Fruit fly (Drosophila melanogaster) whole organism, embryonic: ENCODE data around the gene CG11710.

Experiments used
- da ChIP-seq: fragments of 200-800 bp; sonication (Bioruptor generic); optimal IDR thresholded peaks from 2 replicates; lab custom pipeline; 2016; ENCODE audit warnings: missing biosample characterization, missing genetic modification characterization
- insv ChIP-seq, 2 experiments: fragments of 200-800 bp; sonication (Bioruptor generic); optimal IDR thresholded peaks; 3 replicates each; lab custom pipeline; 2016 to 2018; ENCODE audit warnings: missing biosample characterization in 2 of 2, missing genetic modification characterization in 2 of 2
- twi ChIP-seq: fragments of 200-800 bp; optimal IDR thresholded peaks from 2 replicates; lab custom pipeline; 2019; ENCODE audit warnings: missing biosample characterization, mild to moderate bottlenecking, missing genetic modification characterization, moderate library complexity

DNA sequence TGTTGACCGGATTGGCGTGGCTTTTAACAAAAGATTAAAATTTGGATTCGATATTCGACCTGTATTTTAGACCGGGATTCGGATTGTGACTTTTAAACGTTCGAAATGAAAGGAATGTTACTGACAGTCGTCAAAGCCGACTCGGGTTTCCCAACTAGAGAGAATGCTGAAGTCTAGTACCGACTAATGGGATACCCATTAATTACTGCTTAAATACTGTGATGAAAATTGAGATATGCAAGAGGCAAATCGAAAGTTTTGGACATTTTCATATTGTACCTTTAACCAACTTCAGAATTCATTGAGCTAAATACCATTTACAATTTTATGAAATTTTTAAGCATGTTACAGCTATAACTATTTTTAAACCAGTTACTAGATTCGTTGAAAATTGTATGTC lies 15.4 kb downstream of the CG11710 start, which contains the start of gene CG15458:
- TF ChIP-seq twi (tag; lab: Kevin White, UChicago) = no peak
- TF ChIP-seq da (GFP tag; lab: Kevin White, UChicago) = no peak
- no peak for TF ChIP-seq insv (GFP tag; optimal IDR thresholded peaks at IDR 0.05; lab: Kevin White, UChicago)
